Worm (Caenorhabditis elegans): Measurements from ENCODE around the gene nep-2.

Gene nep-2

ce11 chrII:2770788-2771187 is 45.2 kb upstream of the nep-2 start, which contains the start of gene fbxb-105:
Gene fbxb-105 (minus strand): TSS chrII:2770888.
- no peak for TF ChIP-seq lin-15B (tag; optimal IDR thresholded peaks at IDR 0.05)
- no peak for TF ChIP-seq nhr-67 (tag; optimal IDR thresholded peaks at IDR 0.05)
- no peak for TF ChIP-seq unc-62 (GFP tag; optimal IDR thresholded peaks at IDR 0.05)
- TF ChIP-seq snpc-4 (tag; optimal IDR thresholded peaks at IDR 0.05), result no peak
- TF ChIP-seq ztf-11 (tag; optimal IDR thresholded peaks at IDR 0.05), result no peak
- no peak for TF ChIP-seq lsy-12 (tag; optimal IDR thresholded peaks at IDR 0.05)
- no peak for TF ChIP-seq nhr-76 (tag; optimal IDR thresholded peaks at IDR 0.05)
- no peak for TF ChIP-seq R02D3.7 (tag; optimal IDR thresholded peaks at IDR 0.05)
- TF ChIP-seq nhr-43 (tag; optimal IDR thresholded peaks at IDR 0.05; ENCODE audit: poor library complexity, severe bottlenecking), result no peak
- no peak for TF ChIP-seq fkh-2 (tag; optimal IDR thresholded peaks at IDR 0.05)
- no peak for TF ChIP-seq nhr-25 (tag; optimal IDR thresholded peaks at IDR 0.05)
- no peak for TF ChIP-seq ceh-82 (tag; optimal IDR thresholded peaks at IDR 0.05)
- no peak for TF ChIP-seq nhr-28 (tag; optimal IDR thresholded peaks at IDR 0.05)
- TF ChIP-seq nhr-237 (tag; optimal IDR thresholded peaks at IDR 0.05), result no peak
- no peak for TF ChIP-seq pha-4 (tag; optimal IDR thresholded peaks at IDR 0.05)
- no peak for TF ChIP-seq unc-39 (tag; optimal IDR thresholded peaks at IDR 0.05)
- no peak for TF ChIP-seq daf-12 (tag; optimal IDR thresholded peaks at IDR 0.05)
- TF ChIP-seq elt-1 (tag; optimal IDR thresholded peaks at IDR 0.05), result no peak

ce11 chrII:2769021-2769420 is 43.5 kb upstream of the nep-2 start, which contains the start of gene F08D12.7:
Gene F08D12.7 (minus strand): TSS chrII:2769121.
- no peak for TF ChIP-seq ceh-9 (tag; optimal IDR thresholded peaks at IDR 0.05)
- TF ChIP-seq pha-4 (tag; optimal IDR thresholded peaks at IDR 0.05), result no peak
- TF ChIP-seq elt-2 (tag; optimal IDR thresholded peaks at IDR 0.05), result no peak
- TF ChIP-seq fkh-2 (tag; optimal IDR thresholded peaks at IDR 0.05), result no peak
- TF ChIP-seq nhr-43 (tag; optimal IDR thresholded peaks at IDR 0.05; ENCODE audit: poor library complexity, severe bottlenecking), result no peak
- TF ChIP-seq tbx-2 (tag; optimal IDR thresholded peaks at IDR 0.05), result no peak
- TF ChIP-seq hmg-11 (tag; optimal IDR thresholded peaks at IDR 0.05), result no peak
- TF ChIP-seq fkh-10 (GFP tag; optimal IDR thresholded peaks at IDR 0.05), result no peak
- TF ChIP-seq elt-3 (tag; optimal IDR thresholded peaks at IDR 0.05), result no peak
- no peak for TF ChIP-seq jun-1 (tag; optimal IDR thresholded peaks at IDR 0.05)

DNA sequence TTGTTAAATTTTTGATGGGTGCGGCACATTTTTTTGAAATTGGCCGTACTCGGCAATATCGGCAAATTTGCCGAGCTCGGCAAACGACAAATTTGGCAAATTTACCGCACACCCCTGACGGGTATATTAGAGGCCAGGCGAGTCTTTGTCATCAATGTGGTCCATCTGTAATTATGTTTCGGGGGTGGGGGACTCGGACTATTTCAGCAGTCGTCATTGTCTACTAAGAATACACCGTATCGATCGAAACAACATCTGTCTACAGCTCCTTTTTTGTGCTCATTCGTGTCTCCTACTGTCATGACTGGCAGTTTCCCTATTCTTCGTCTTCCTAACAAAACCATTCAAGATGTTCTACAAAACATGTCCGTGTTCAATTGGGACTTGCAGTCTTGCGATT is 40.8 kb upstream of the nep-2 start, which contains the start of gene F08D12.15:
F08D12.15 (plus strand) TSS at position 301 of the 400 bp plus-strand sequence.
- TF ChIP-seq snpc-4 (tag; optimal IDR thresholded peaks at IDR 0.05) (no peak), daf-12 (tag; optimal IDR thresholded peaks at IDR 0.05) (no peak), unc-62 (GFP tag; optimal IDR thresholded peaks at IDR 0.05) (no peak)

DNA sequence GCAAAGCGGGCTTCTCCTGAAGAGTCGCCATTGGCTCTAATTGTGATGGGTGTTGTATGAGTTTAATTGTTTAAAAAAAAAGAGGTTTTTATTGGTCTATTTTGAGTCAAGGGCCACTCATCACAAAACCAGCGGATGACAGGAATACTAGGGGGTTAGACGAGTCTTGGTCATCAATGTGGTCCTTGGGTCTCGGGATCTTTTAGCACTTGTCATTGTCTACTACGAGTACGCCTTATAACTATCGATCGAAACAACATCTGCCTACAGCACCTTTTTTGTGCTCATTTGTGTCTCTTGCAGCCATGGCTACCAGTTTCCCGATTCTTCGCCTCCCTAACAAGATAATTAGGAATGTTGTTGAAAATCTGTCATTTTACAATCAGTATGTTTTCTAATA is 39.1 kb upstream of the nep-2 start, which contains the start of gene fbxb-108:
fbxb-108 (plus strand) TSS at position 301 of the 400 bp plus-strand sequence.
- TF ChIP-seq skn-1 (tag; optimal IDR thresholded peaks at IDR 0.05), result no peak
- no peak for TF ChIP-seq nhr-237 (tag; optimal IDR thresholded peaks at IDR 0.05)
- no peak for TF ChIP-seq nhr-23 (tag; optimal IDR thresholded peaks at IDR 0.05)

DNA sequence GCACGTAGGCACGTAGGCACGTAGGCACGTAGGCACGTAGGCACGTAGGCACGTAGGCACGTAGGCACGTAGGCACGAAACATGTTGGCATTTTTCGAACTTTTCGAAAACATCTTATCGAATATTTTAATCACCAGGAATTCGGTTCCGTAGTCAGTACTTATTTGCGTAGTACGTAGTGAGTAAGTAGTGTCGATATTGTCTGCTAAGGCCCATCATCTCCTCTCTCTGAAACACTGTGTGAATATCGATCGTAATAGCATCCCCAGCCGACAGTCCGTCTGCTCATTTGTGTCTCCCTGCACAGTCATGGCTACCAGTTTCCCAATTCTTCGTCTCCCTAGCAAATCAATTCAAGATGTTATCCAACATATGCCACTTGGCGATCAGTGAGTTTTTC is 36.6 kb upstream of the nep-2 start, which contains the start of gene fbxb-106:
fbxb-106 (plus strand) TSS at position 301 of the 400 bp plus-strand sequence.
- TF ChIP-seq nhr-43 (tag; optimal IDR thresholded peaks at IDR 0.05; ENCODE audit: poor library complexity, severe bottlenecking) (no peak), pha-4 (tag; optimal IDR thresholded peaks at IDR 0.05) (no peak), skn-1 (tag; optimal IDR thresholded peaks at IDR 0.05) (no peak), nhr-77 (tag; optimal IDR thresholded peaks at IDR 0.05) (no peak), ztf-4 (tag; optimal IDR thresholded peaks at IDR 0.05) (no peak), pqm-1 (tag; optimal IDR thresholded peaks at IDR 0.05) (no peak), fos-1 (tag; optimal IDR thresholded peaks at IDR 0.05) (no peak), nhr-76 (tag; optimal IDR thresholded peaks at IDR 0.05) (no peak), ceh-16 (tag; optimal IDR thresholded peaks at IDR 0.05) (no peak), zag-1 (tag; optimal IDR thresholded peaks at IDR 0.05) (no peak), unc-39 (tag; optimal IDR thresholded peaks at IDR 0.05) (no peak), ceh-82 (tag; optimal IDR thresholded peaks at IDR 0.05) (no peak), nhr-67 (tag; optimal IDR thresholded peaks at IDR 0.05) (no peak), sea-2 (GFP tag; optimal IDR thresholded peaks at IDR 0.05) (no peak), jun-1 (tag; optimal IDR thresholded peaks at IDR 0.05) (no peak), tbx-2 (tag; optimal IDR thresholded peaks at IDR 0.05) (no peak), snpc-4 (tag; optimal IDR thresholded peaks at IDR 0.05) (no peak), ama-1 (optimal IDR thresholded peaks at IDR 0.05) (no peak), daf-12 (tag; optimal IDR thresholded peaks at IDR 0.05) (no peak)
